Worm (Caenorhabditis elegans) whole organism, L4 larva: ENCODE measurements around the gene ZK697.1.

Experiments
- R02D3.7 ChIP-seq: fragments of 150-350 bp; sonication (generic microtip); optimal IDR thresholded peaks from 3 replicates; lab custom pipeline; 2014; ENCODE audit warnings: missing biosample characterization, missing genetic modification characterization
- ZK546.5 ChIP-seq, 2 experiments: sonication (generic microtip); optimal IDR thresholded peaks; 2 replicates each; lab custom pipeline; 2017; ENCODE audit warnings: missing biosample characterization in 2 of 2, missing genetic modification characterization in 2 of 2
- egl-43 ChIP-seq: fragments of 200-800 bp; sonication (Bioruptor generic); IDR thresholded peaks from 2 replicates; pipeline ENCODE4 v1.3.6; 2022; ENCODE audit warnings: missing genetic modification reagents, missing genetic modification characterization, missing compliant biosample characterization
- fos-1 ChIP-seq: fragments of 150-350 bp; optimal IDR thresholded peaks from 2 replicates; lab custom pipeline; 2014; ENCODE audit warnings: missing biosample characterization, missing genetic modification characterization
- lin-1 ChIP-seq: fragments of 200-800 bp; sonication (Bioruptor generic); IDR thresholded peaks from 2 replicates; pipeline ENCODE4 v1.3.6; 2022; ENCODE audit warnings: missing genetic modification reagents, missing genetic modification characterization, missing compliant biosample characterization
- lin-13 ChIP-seq: fragments of 150-350 bp; optimal IDR thresholded peaks from 2 replicates; lab custom pipeline; 2014; ENCODE audit warnings: missing biosample characterization, missing genetic modification reagents, missing genetic modification characterization
- lsy-2 ChIP-seq, 2 experiments: fragments of 150-350 bp in 1 of 2; sonication (generic microtip) in 1 of 2; optimal IDR thresholded peaks; 2 replicates each; lab custom pipeline; 2014 to 2017; ENCODE audit warnings: missing biosample characterization in 2 of 2, missing genetic modification characterization in 2 of 2
- mdl-1 ChIP-seq, 2 experiments: fragments of 150-350 bp in 1 of 2; sonication (generic microtip) in 1 of 2; optimal IDR thresholded peaks; 2 replicates each; lab custom pipeline; 2014 to 2017; ENCODE audit warnings: missing biosample characterization in 2 of 2, missing genetic modification characterization in 2 of 2
- nhr-237 ChIP-seq: sonication (generic microtip); optimal IDR thresholded peaks from 2 replicates; lab custom pipeline; 2017; ENCODE audit warnings: missing biosample characterization, missing genetic modification characterization
- pha-4 ChIP-seq, 2 experiments: fragments of 150-350 bp in 1 of 2; fragments of 200-800 bp in 1 of 2; sonication (Bioruptor generic) in 1 of 2; IDR thresholded peaks in 1 of 2; optimal IDR thresholded peaks in 1 of 2; 2 replicates each; pipeline versions ENCODE4 v1.3.6 to Lab custom; 2014 to 2022; ENCODE audit warnings: missing genetic modification characterization in 2 of 2, missing genetic modification reagents in 2 of 2, missing biosample characterization in 1 of 2, missing compliant biosample characterization in 1 of 2
- pqm-1 ChIP-seq: sonication (generic microtip); optimal IDR thresholded peaks from 2 replicates; lab custom pipeline; 2017; ENCODE audit warnings: missing biosample characterization, missing genetic modification characterization
- set-16 ChIP-seq: fragments of 200-800 bp; sonication (Bioruptor generic); IDR thresholded peaks from 2 replicates; pipeline ENCODE4 v1.3.6; 2022; ENCODE audit warnings: missing genetic modification reagents, missing genetic modification characterization, missing compliant biosample characterization
- unc-62 ChIP-seq, 3 experiments: fragments of 150-350 bp in 1 of 3; sonication (generic microtip); optimal IDR thresholded peaks in 2 of 3; peaks in 1 of 3; 1 replicate in 1 of 3; 2 replicates in 2 of 3; lab custom pipeline; 2014 to 2017; ENCODE audit warnings: missing biosample characterization in 3 of 3, missing genetic modification characterization in 3 of 3, missing genetic modification reagents in 3 of 3, missing genotype in 1 of 3
- zag-1 ChIP-seq: fragments of 150-350 bp; optimal IDR thresholded peaks from 2 replicates; lab custom pipeline; 2014; ENCODE audit warnings: missing biosample characterization, missing genetic modification characterization

DNA sequence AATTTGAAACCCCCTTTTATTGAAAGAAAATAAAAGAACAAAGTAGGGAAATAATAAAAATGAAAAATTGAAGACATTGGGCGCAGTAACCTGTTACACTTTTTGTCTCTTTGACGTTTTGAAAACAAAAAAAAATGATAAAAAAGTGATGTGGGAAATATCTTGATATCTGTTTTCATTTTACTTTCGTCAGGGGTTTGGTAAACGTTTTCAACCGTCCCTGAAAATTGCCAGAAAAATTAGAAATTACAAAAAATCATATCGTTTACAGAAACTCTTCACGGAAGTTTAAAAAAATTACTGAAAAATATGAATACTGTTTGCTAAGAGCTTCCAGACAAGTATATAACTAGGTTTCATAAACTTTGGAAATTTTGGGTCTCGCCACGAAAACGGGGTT is 26.5 kb downstream of the ZK697.1 start, which contains the start of gene F36H9.4:
- no peak for TF ChIP-seq lin-1 (GFP tag; lab: Robert Waterston, UW)
- TF ChIP-seq pha-4 (GFP tag; IDR thresholded peaks at IDR 0.05; lab: Robert Waterston, UW) = no peak
- TF ChIP-seq pha-4 (tag; optimal IDR thresholded peaks at IDR 0.05; lab: Kevin White, UChicago) = no peak
- no peak for TF ChIP-seq ZK546.5 (tag; optimal IDR thresholded peaks at IDR 0.05; lab: Kevin White, UChicago)
- no peak for TF ChIP-seq fos-1
- no peak for TF ChIP-seq unc-62 (GFP tag; optimal IDR thresholded peaks at IDR 0.05 in 1 of 2; lab: Kevin White, UChicago)
- no peak for TF ChIP-seq unc-62 (tag; optimal IDR thresholded peaks at IDR 0.05; lab: Kevin White, UChicago)
- no peak for TF ChIP-seq zag-1
- TF ChIP-seq pqm-1 (tag; lab: Kevin White, UChicago) = no peak
- TF ChIP-seq mdl-1 (tag; optimal IDR thresholded peaks at IDR 0.05; lab: Kevin White, UChicago) = no peak
- no peak for TF ChIP-seq lin-13 (GFP tag; lab: Kevin White, UChicago)
- no peak for TF ChIP-seq R02D3.7 (tag; lab: Kevin White, UChicago)
- no peak for TF ChIP-seq egl-43 (GFP tag; lab: Robert Waterston, UW)
- no peak for TF ChIP-seq nhr-237 (tag; lab: Kevin White, UChicago)
- no peak for TF ChIP-seq set-16 (GFP tag; lab: Robert Waterston, UW)
- TF ChIP-seq lsy-2 (tag; optimal IDR thresholded peaks at IDR 0.05; lab: Kevin White, UChicago) = no peak
